Worm (Caenorhabditis elegans) whole organism, young adult: ENCODE measurements around the gene gtf-2F1.

Experiments used
- B0261.1 ChIP-seq: sonication (generic microtip); optimal IDR thresholded peaks from 2 replicates; lab custom pipeline; 2016; ENCODE audit warnings: mild to moderate bottlenecking, missing genetic modification characterization, moderate library complexity, missing compliant biosample characterization
- unc-130 ChIP-seq: sonication (generic microtip); optimal IDR thresholded peaks from 2 replicates; lab custom pipeline; 2016; ENCODE audit warnings: missing genetic modification reagents, missing genetic modification characterization, missing compliant biosample characterization

DNA sequence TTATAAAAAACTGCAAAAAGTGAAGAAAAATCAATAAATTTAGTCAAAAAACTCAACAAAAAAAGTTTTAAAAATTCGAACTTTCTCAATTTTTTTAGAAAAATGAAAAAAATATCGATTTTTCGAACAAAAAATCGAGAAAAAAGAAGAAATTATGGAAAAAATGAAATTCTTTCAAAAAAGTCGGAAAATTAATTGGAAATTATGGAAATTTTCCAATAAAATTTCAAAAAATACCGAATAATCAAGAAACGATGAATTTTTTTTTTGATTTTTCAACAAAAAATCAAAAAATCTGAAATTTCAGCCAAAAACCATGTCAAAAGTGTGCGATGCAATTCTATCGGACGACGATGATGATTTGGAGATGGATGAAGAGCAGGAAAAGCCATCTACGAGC is 27.3 kb downstream of the gtf-2F1 start, which contains the start of gene H20J04.4:
- no peak for TF ChIP-seq B0261.1
- TF ChIP-seq unc-130 (GFP tag; lab: Kevin White, UChicago): no peak
